Fruit fly (Drosophila melanogaster) whole organism, embryonic: ENCODE results near the gene CG33172.

Source experiments
- BtbVII ChIP-seq: fragments of 200-800 bp; sonication (Bioruptor generic); optimal IDR thresholded peaks from 3 replicates; lab custom pipeline; 2017; ENCODE audit warnings: missing biosample characterization, mild to moderate bottlenecking, missing genetic modification characterization
- CG12744 ChIP-seq: fragments of 200-800 bp; sonication (Bioruptor generic); optimal IDR thresholded peaks from 2 replicates; lab custom pipeline; 2016; ENCODE audit warnings: missing biosample characterization, missing genetic modification characterization
- CG14860 ChIP-seq: fragments of 200-800 bp; sonication (Bioruptor generic); IDR thresholded peaks from 3 replicates; pipeline ENCODE4 v1.3.6; 2022; ENCODE audit warnings: missing biosample characterization, missing genetic modification characterization; ENCODE audit not compliant: partially characterized antibody
- CG15696 ChIP-seq: fragments of 200-800 bp; sonication (Bioruptor generic); optimal IDR thresholded peaks from 2 replicates; lab custom pipeline; 2019; ENCODE audit warnings: missing biosample characterization, mild to moderate bottlenecking, missing genetic modification characterization, moderate library complexity
- CG1602 ChIP-seq: fragments of 200-800 bp; sonication (Bioruptor generic); optimal IDR thresholded peaks from 3 replicates; lab custom pipeline; 2016; ENCODE audit warnings: missing biosample characterization, missing genetic modification characterization
- CG1603 ChIP-seq: fragments of 200-800 bp; sonication (Bioruptor generic); optimal IDR thresholded peaks from 2 replicates; lab custom pipeline; 2019; ENCODE audit warnings: missing biosample characterization, mild to moderate bottlenecking, missing genetic modification characterization, moderate library complexity
- CG16813 ChIP-seq: fragments of 200-800 bp; sonication (Bioruptor generic); IDR thresholded peaks from 3 replicates; pipeline ENCODE4 v1.3.6; 2022; ENCODE audit warnings: missing biosample characterization, missing genetic modification characterization; ENCODE audit not compliant: partially characterized antibody
- CG1792 ChIP-seq: fragments of 200-800 bp; sonication (Bioruptor generic); optimal IDR thresholded peaks from 2 replicates; lab custom pipeline; 2016; ENCODE audit warnings: missing biosample characterization, missing genetic modification characterization
- CG2199 ChIP-seq: fragments of 200-800 bp; sonication (Bioruptor generic); IDR thresholded peaks from 3 replicates; pipeline ENCODE4 v1.3.6; 2022; ENCODE audit warnings: missing biosample characterization, missing genetic modification characterization
- CG33557 ChIP-seq: fragments of 200-800 bp; sonication (Bioruptor generic); optimal IDR thresholded peaks from 2 replicates; lab custom pipeline; 2019; ENCODE audit warnings: missing biosample characterization, mild to moderate bottlenecking, missing genetic modification characterization, moderate library complexity
- CG3726 ChIP-seq: fragments of 200-800 bp; sonication (Bioruptor generic); IDR thresholded peaks from 3 replicates; pipeline ENCODE4, ENCODE4 v1.3.6; 2022; ENCODE audit warnings: missing biosample characterization, missing genetic modification characterization
- CG3995 ChIP-seq: fragments of 200-800 bp; sonication (Bioruptor generic); optimal IDR thresholded peaks from 3 replicates; lab custom pipeline; 2016; ENCODE audit warnings: missing biosample characterization, missing genetic modification characterization
- CG4404 ChIP-seq: fragments of 200-800 bp; sonication (Bioruptor generic); IDR thresholded peaks from 2 replicates; pipeline ENCODE4 v1.3.6; 2022; ENCODE audit warnings: missing biosample characterization, missing genetic modification characterization
- CG4424 ChIP-seq: fragments of 200-800 bp; sonication (Bioruptor generic); optimal IDR thresholded peaks from 3 replicates; lab custom pipeline; 2016; ENCODE audit warnings: missing biosample characterization, missing genetic modification characterization
- CG5180 ChIP-seq: fragments of 200-800 bp; sonication (Bioruptor generic); optimal IDR thresholded peaks from 3 replicates; lab custom pipeline; 2017; ENCODE audit warnings: missing biosample characterization, missing genetic modification characterization, mild to moderate bottlenecking, moderate library complexity, missing genetic modification reagents
- CG6813 ChIP-seq: fragments of 200-800 bp; sonication (Bioruptor generic); optimal IDR thresholded peaks from 2 replicates; lab custom pipeline; 2017; ENCODE audit warnings: missing biosample characterization, missing genetic modification characterization, mild to moderate bottlenecking, moderate library complexity, missing genetic modification reagents
- CG7271 ChIP-seq: fragments of 200-800 bp; sonication (Bioruptor generic); optimal IDR thresholded peaks from 2 replicates; lab custom pipeline; 2018; ENCODE audit warnings: missing biosample characterization, mild to moderate bottlenecking, missing genetic modification characterization, moderate library complexity
- CG7372 ChIP-seq: fragments of 200-800 bp; sonication (Bioruptor generic); IDR thresholded peaks from 2 replicates; pipeline ENCODE4 v1.3.6; 2022; ENCODE audit warnings: missing biosample characterization, missing genetic modification characterization
- CG7556 ChIP-seq: fragments of 200-800 bp; sonication (Bioruptor generic); optimal IDR thresholded peaks from 2 replicates; lab custom pipeline; 2017; ENCODE audit warnings: missing biosample characterization, mild to moderate bottlenecking, missing genetic modification characterization
- CG8478 ChIP-seq: fragments of >200 bp; optimal IDR thresholded peaks from 2 replicates; lab custom pipeline; 2018
- CG8944 ChIP-seq: fragments of 200-800 bp; sonication (Bioruptor generic); optimal IDR thresholded peaks from 3 replicates; lab custom pipeline; 2016; ENCODE audit warnings: missing biosample characterization, missing genetic modification characterization
- CG9727 ChIP-seq: fragments of 200-800 bp; sonication (Bioruptor generic); optimal IDR thresholded peaks from 3 replicates; lab custom pipeline; 2017; ENCODE audit warnings: missing biosample characterization, mild to moderate bottlenecking, missing genetic modification characterization
- D ChIP-seq, 2 experiments: fragments of 200-800 bp in 1 of 2; fragments of >200 bp in 1 of 2; sonication (Bioruptor generic) in 1 of 2; optimal IDR thresholded peaks; 2 replicates in 1 of 2; 3 replicates in 1 of 2; lab custom pipeline; 2017; ENCODE audit warnings: mild to moderate bottlenecking in 1 of 2, missing biosample characterization in 1 of 2, missing genetic modification characterization in 1 of 2, missing genetic modification reagents in 1 of 2
- E2f2 ChIP-seq: fragments of 200-800 bp; sonication (Bioruptor generic); IDR thresholded peaks from 2 replicates; pipeline ENCODE4 v1.3.6; 2022; ENCODE audit warnings: missing biosample characterization, missing genetic modification characterization
- Hey ChIP-seq: fragments of 200-800 bp; sonication (Bioruptor generic); optimal IDR thresholded peaks from 3 replicates; lab custom pipeline; 2018; ENCODE audit warnings: missing biosample characterization, mild to moderate bottlenecking, missing genetic modification characterization
- HmgD ChIP-seq: fragments of 200-800 bp; sonication (Bioruptor generic); optimal IDR thresholded peaks from 3 replicates; lab custom pipeline; 2016; ENCODE audit warnings: missing biosample characterization, missing genetic modification characterization
- Lhr ChIP-seq: fragments of 200-800 bp; sonication (Bioruptor generic); optimal IDR thresholded peaks from 3 replicates; lab custom pipeline; 2017; ENCODE audit warnings: mild to moderate bottlenecking, missing biosample characterization, missing genetic modification reagents, missing genetic modification characterization
- PHDP ChIP-seq: fragments of 200-800 bp; sonication (Bioruptor generic); optimal IDR thresholded peaks from 3 replicates; lab custom pipeline; 2018; ENCODE audit warnings: missing biosample characterization, mild to moderate bottlenecking, missing genetic modification characterization, moderate library complexity
- Usf ChIP-seq: fragments of 200-800 bp; sonication (Bioruptor generic); optimal IDR thresholded peaks from 2 replicates; lab custom pipeline; 2017; ENCODE audit warnings: missing genotype, missing biosample characterization, missing genetic modification characterization
- amos ChIP-seq: fragments of 200-800 bp; sonication (Bioruptor generic); IDR thresholded peaks from 2 replicates; pipeline ENCODE4 v1.3.6; 2022; ENCODE audit warnings: missing biosample characterization, missing genetic modification characterization; ENCODE audit not compliant: partially characterized antibody
- bsh ChIP-seq, 2 experiments: fragments of 200-800 bp; sonication (Bioruptor generic); optimal IDR thresholded peaks; 2 replicates each; lab custom pipeline; 2017 to 2018; ENCODE audit warnings: mild to moderate bottlenecking in 2 of 2, missing biosample characterization in 2 of 2, missing genetic modification characterization in 2 of 2, moderate library complexity in 1 of 2
- chif ChIP-seq, 2 experiments: fragments of 200-800 bp; sonication (Bioruptor generic); optimal IDR thresholded peaks; 3 replicates each; lab custom pipeline; 2016; ENCODE audit warnings: missing biosample characterization in 2 of 2, missing genetic modification characterization in 2 of 2
- fd64A ChIP-seq: fragments of 200-800 bp; sonication (Bioruptor generic); optimal IDR thresholded peaks from 3 replicates; lab custom pipeline; 2018; ENCODE audit warnings: missing biosample characterization, mild to moderate bottlenecking, missing genetic modification characterization
- gcm ChIP-seq: fragments of 200-800 bp; sonication (Bioruptor generic); optimal IDR thresholded peaks from 2 replicates; lab custom pipeline; 2019; ENCODE audit warnings: missing biosample characterization, mild to moderate bottlenecking, missing genetic modification characterization, moderate library complexity
- gro ChIP-seq: fragments of 200-800 bp; sonication (Bioruptor generic); optimal IDR thresholded peaks from 2 replicates; lab custom pipeline; 2016; ENCODE audit warnings: missing biosample characterization, missing genetic modification characterization
- gt ChIP-seq: fragments of 200-800 bp; sonication (Bioruptor generic); IDR thresholded peaks from 2 replicates; pipeline ENCODE4 v1.3.6; 2022; ENCODE audit warnings: missing biosample characterization, missing genetic modification characterization
- her ChIP-seq: fragments of 200-800 bp; sonication (Bioruptor generic); optimal IDR thresholded peaks from 2 replicates; lab custom pipeline; 2016; ENCODE audit warnings: missing biosample characterization, missing genetic modification characterization
- ken ChIP-seq: fragments of 200-800 bp; sonication (Bioruptor generic); IDR thresholded peaks from 3 replicates; pipeline ENCODE4 v1.3.6; 2022; ENCODE audit warnings: missing biosample characterization, missing genetic modification characterization
- lab ChIP-seq: fragments of 200-800 bp; sonication (Bioruptor generic); optimal IDR thresholded peaks from 3 replicates; lab custom pipeline; 2017; ENCODE audit warnings: missing biosample characterization, missing genetic modification characterization, mild to moderate bottlenecking, moderate library complexity, missing genetic modification reagents
- maf-S ChIP-seq: fragments of 200-800 bp; sonication (Bioruptor generic); optimal IDR thresholded peaks from 2 replicates; lab custom pipeline; 2016; ENCODE audit warnings: missing biosample characterization, missing genetic modification characterization
- mld ChIP-seq: fragments of 200-800 bp; sonication (Bioruptor generic); IDR thresholded peaks from 3 replicates; pipeline ENCODE4 v1.3.6; 2022; ENCODE audit warnings: missing biosample characterization, missing genetic modification characterization; ENCODE audit not compliant: partially characterized antibody
- pum ChIP-seq: fragments of 200-800 bp; sonication (Bioruptor generic); optimal IDR thresholded peaks from 2 replicates; lab custom pipeline; 2016; ENCODE audit warnings: missing biosample characterization, missing genetic modification characterization
- ranshi ChIP-seq: fragments of 200-800 bp; sonication (Bioruptor generic); IDR thresholded peaks from 2 replicates; pipeline ENCODE4 v1.3.6; 2022; ENCODE audit warnings: missing biosample characterization, missing genetic modification characterization
- sens ChIP-seq: fragments of 200-800 bp; sonication (Bioruptor generic); peaks from one replicate; lab custom pipeline; 2016; ENCODE audit warnings: missing biosample characterization, missing genetic modification characterization
- sima ChIP-seq: fragments of 200-800 bp; sonication (Bioruptor generic); optimal IDR thresholded peaks from 2 replicates; lab custom pipeline; 2016; ENCODE audit warnings: missing biosample characterization, missing genetic modification characterization
- sisA ChIP-seq: fragments of 200-800 bp; sonication (Bioruptor generic); IDR thresholded peaks from 2 replicates; pipeline ENCODE4 v1.3.6; 2022; ENCODE audit warnings: missing biosample characterization, missing genetic modification characterization
- sna ChIP-seq: fragments of 200-800 bp; sonication (Bioruptor generic); IDR thresholded peaks from 2 replicates; pipeline ENCODE4 v1.3.6; 2022; ENCODE audit warnings: missing biosample characterization, missing genetic modification characterization; ENCODE audit not compliant: partially characterized antibody
- vfl ChIP-seq: fragments of 200-800 bp; sonication (Bioruptor generic); optimal IDR thresholded peaks from 2 replicates; lab custom pipeline; 2016; ENCODE audit warnings: missing biosample characterization, missing genetic modification characterization
- z ChIP-seq: fragments of 200-800 bp; sonication (Bioruptor generic); IDR thresholded peaks from 3 replicates; pipeline ENCODE4 v1.3.6; 2022; ENCODE audit warnings: missing biosample characterization, missing genetic modification characterization

The CG33172 gene

DNA sequence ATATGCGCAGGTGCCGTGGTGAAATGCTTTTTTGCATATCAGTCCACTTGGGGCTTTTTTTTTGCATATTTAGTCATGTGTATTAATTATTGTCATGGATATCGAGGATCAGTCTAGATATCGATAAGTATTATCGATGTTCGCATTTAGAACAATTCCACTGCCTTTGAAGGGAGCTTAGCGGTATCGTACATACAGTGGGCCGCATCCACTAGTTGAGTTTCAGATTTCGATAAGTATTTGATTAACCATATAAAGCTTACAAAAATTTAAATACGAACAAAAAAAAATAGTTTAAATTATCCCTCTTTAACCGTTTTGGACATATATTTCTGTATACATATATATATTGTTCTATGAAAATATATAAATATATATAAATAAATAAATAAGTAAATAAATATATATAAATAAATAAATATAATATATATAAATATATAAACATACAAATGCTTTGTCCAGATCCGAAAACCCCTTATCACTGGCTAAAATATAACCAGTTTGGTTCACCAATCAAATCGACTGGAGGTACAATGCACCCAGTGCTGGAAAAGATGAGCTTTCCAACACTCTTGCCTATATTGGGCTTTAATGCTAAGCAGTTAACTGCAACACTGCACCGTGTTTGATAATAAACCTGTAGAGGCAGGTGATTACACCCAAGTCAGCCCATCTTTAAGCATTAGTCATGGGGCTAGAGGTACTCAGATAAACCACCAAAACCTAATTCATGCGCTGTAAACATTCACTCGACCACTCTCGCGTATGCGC lies 33.6 kb downstream of the CG33172 start (continued):
- TF ChIP-seq D (optimal IDR thresholded peaks at IDR 0.05; lab: Kevin White, UChicago) (no peak), D (GFP tag; optimal IDR thresholded peaks at IDR 0.05; lab: Kevin White, UChicago) (no peak), sima (GFP tag; lab: Kevin White, UChicago) (no peak), chif (GFP tag; optimal IDR thresholded peaks at IDR 0.05; lab: Kevin White, UChicago) (no peak), Hey (tag; lab: Kevin White, UChicago) (no peak), gro (GFP tag; lab: Kevin White, UChicago) (no peak), CG7556 (no peak), bsh (GFP tag; optimal IDR thresholded peaks at IDR 0.05; lab: Kevin White, UChicago) (peak in 1 of 2 experiments; percentile 21), mld (GFP tag; lab: Robert Waterston, UW) (0 out of 3 replicates have a peak, but pooled peaks have one; percentile 37), CG8944 (no peak), z (GFP tag; lab: Robert Waterston, UW) (no peak), PHDP (tag; lab: Kevin White, UChicago) (peak; percentile 7), gt (GFP tag; lab: Robert Waterston, UW) (no peak), pum (no peak), CG2199 (GFP tag; lab: Robert Waterston, UW) (no peak), gcm (GFP tag; lab: Kevin White, UChicago) (peak; percentile 21), CG9727 (GFP tag; lab: Kevin White, UChicago) (no peak), CG3726 (no peak), HmgD (GFP tag; lab: Kevin White, UChicago) (no peak), her (no peak), sens (GFP tag; lab: Kevin White, UChicago) (peak; percentile 5), CG1792 (GFP tag; lab: Kevin White, UChicago) (no peak), CG5180 (GFP tag; lab: Kevin White, UChicago) (no peak), sna (peak; percentile 31; the same call in 1 of the 2 replicates), Usf (GFP tag; lab: Kevin White, UChicago) (no peak), lab (GFP tag; lab: Kevin White, UChicago) (peak; percentile 10), BtbVII (GFP tag; lab: Kevin White, UChicago) (no peak), CG7372 (GFP tag; lab: Robert Waterston, UW) (no peak), ken (no peak), CG6813 (GFP tag; lab: Kevin White, UChicago) (peak; percentile 24), CG16813 (GFP tag; lab: Robert Waterston, UW) (peak; percentile 76), fd64A (GFP tag; lab: Kevin White, UChicago) (no peak), CG15696 (no peak), CG33557 (no peak), CG4424 (GFP tag; lab: Kevin White, UChicago) (no peak), CG7271 (tag; lab: Kevin White, UChicago) (no peak), CG1602 (no peak), CG4404 (GFP tag; lab: Robert Waterston, UW) (no peak), ranshi (GFP tag; lab: Robert Waterston, UW) (0 out of 2 replicates have a peak, but pooled peaks have one; percentile 3), maf-S (no peak), CG14860 (GFP tag; lab: Robert Waterston, UW) (peak; percentile 74), CG3995 (GFP tag; lab: Kevin White, UChicago) (no peak), CG1603 (tag; lab: Kevin White, UChicago) (peak; percentile 30), E2f2 (no peak), CG12744 (GFP tag; lab: Kevin White, UChicago) (no peak), Lhr (GFP tag; lab: Kevin White, UChicago) (no peak), sisA (GFP tag; lab: Robert Waterston, UW) (no peak), amos (peak; percentile 86; the same call in 1 of the 2 replicates), vfl (GFP tag; lab: Kevin White, UChicago) (no peak), CG8478 (no peak)
